Fruit fly (Drosophila melanogaster): ENCODE data around the gene CG7382.

Gene CG7382

DNA sequence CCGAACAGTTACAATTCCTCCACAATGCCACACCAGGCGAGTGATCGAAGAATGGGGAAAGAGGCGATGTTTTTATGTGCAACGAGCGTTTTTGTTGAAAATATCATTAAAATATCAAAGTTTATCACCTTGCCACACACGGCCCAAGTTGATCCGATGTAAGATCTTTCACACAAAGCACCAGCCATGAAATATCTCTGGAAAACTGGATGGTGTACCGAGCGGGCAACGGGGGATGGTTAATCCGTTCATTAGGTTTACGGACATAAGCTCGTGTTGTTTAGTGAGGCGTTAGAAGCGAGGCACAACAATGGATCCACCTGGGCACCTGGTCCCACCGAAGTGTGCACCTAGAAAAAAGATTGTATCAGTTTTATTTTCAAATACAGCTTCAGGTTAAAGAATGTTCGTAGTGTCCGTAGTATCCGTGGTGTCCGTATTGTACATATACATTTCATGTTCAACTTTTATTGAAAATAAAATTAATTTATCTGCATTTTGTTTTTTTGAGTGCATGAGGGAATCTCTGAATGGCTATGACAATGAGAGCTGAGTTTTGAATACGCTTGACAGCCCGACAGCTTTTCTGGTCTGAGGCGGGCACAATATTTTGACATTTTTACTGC is 23.1 kb downstream of the CG7382 start (continued):
- peak; percentile 39; the same call in 1 of the 2 replicates for TF ChIP-seq CG6272 (GFP tag; IDR thresholded peaks at IDR 0.05)
- TF ChIP-seq Atf-2 (GFP tag; optimal IDR thresholded peaks at IDR 0.05): peak; percentile 10
- peak; percentile 80 for TF ChIP-seq Xrp1 (GFP tag; IDR thresholded peaks at IDR 0.05)
- no peak for TF ChIP-seq CG1832 (GFP tag; optimal IDR thresholded peaks at IDR 0.05)
- no peak for TF ChIP-seq CG9797 (GFP tag; optimal IDR thresholded peaks at IDR 0.05)
- 0 out of 2 replicates have a peak, but pooled peaks have one; percentile 50 for TF ChIP-seq CG14014 (GFP tag; IDR thresholded peaks at IDR 0.05)
- no peak for TF ChIP-seq CG4617 (GFP tag; optimal IDR thresholded peaks at IDR 0.05; ENCODE audit: borderline replicate concordance)
- no peak for TF ChIP-seq CG3838 (GFP tag; optimal IDR thresholded peaks at IDR 0.05)
- TF ChIP-seq tll (GFP tag; optimal IDR thresholded peaks at IDR 0.05): no peak
- TF ChIP-seq ci (GFP tag; IDR thresholded peaks at IDR 0.05): peak; percentile 79
- peak; percentile 5 for TF ChIP-seq CG12299 (tag; optimal IDR thresholded peaks at IDR 0.05)
- peak; percentile 66 for TF ChIP-seq Ada2b (GFP tag; IDR thresholded peaks at IDR 0.05)
- no peak for TF ChIP-seq CG43689 (GFP tag; IDR thresholded peaks at IDR 0.05)
- peak; percentile 39 for TF ChIP-seq Chrac-16 (GFP tag; optimal IDR thresholded peaks at IDR 0.05)
- TF ChIP-seq Tbp (GFP tag; optimal IDR thresholded peaks at IDR 0.05): no peak
- peak; percentile 14 for TF ChIP-seq Myb (GFP tag; optimal IDR thresholded peaks at IDR 0.05)
- TF ChIP-seq CG33213 (GFP tag; optimal IDR thresholded peaks at IDR 0.05): peak; percentile 26
- no peak for TF ChIP-seq dati (GFP tag; IDR thresholded peaks at IDR 0.05)
- TF ChIP-seq CG17912 (GFP tag; optimal IDR thresholded peaks at IDR 0.05): no peak
- no peak for TF ChIP-seq CG14965 (GFP tag; optimal IDR thresholded peaks at IDR 0.05; ENCODE audit: borderline replicate concordance)
- peak; percentile 18 for TF ChIP-seq ewg (GFP tag; optimal IDR thresholded peaks at IDR 0.05)
- peak; percentile 51 for TF ChIP-seq ems (GFP tag; optimal IDR thresholded peaks at IDR 0.05)
- no peak for TF ChIP-seq Bgb (GFP tag; IDR thresholded peaks at IDR 0.05; ENCODE audit: partially characterized antibody)
- TF ChIP-seq Awh (GFP tag; IDR thresholded peaks at IDR 0.05): peak; percentile 56; the same call in 1 of the 2 replicates
- peak; percentile 66 for TF ChIP-seq CG12391 (tag; optimal IDR thresholded peaks at IDR 0.05)
- TF ChIP-seq crol (GFP tag; IDR thresholded peaks at IDR 0.05): no peak
- no peak for TF ChIP-seq pfk (GFP tag; optimal IDR thresholded peaks at IDR 0.05)
- peak; percentile 70 for TF ChIP-seq nmo (GFP tag; optimal IDR thresholded peaks at IDR 0.05)
- TF ChIP-seq scrt (GFP tag; optimal IDR thresholded peaks at IDR 0.05): peak; percentile 17
- no peak for TF ChIP-seq Adf1 (GFP tag; IDR thresholded peaks at IDR 0.05)
- TF ChIP-seq CG9437 (GFP tag; optimal IDR thresholded peaks at IDR 0.05): no peak
- 0 out of 3 replicates have a peak, but pooled peaks have one; percentile 56 for TF ChIP-seq Mrtf (GFP tag; IDR thresholded peaks at IDR 0.05)
- peak; percentile 73 for TF ChIP-seq CG13424 (tag; optimal IDR thresholded peaks at IDR 0.05)
- TF ChIP-seq Lhr (GFP tag; optimal IDR thresholded peaks at IDR 0.05): peak; percentile 13
- TF ChIP-seq bigmax (GFP tag; optimal IDR thresholded peaks at IDR 0.05): no peak
- TF ChIP-seq PHDP (tag; optimal IDR thresholded peaks at IDR 0.05): peak; percentile 64
- TF ChIP-seq CG11696 (GFP tag; IDR thresholded peaks at IDR 0.05): no peak
- TF ChIP-seq Dref (GFP tag; IDR thresholded peaks at IDR 0.05): no peak
- peak; percentile 34 for TF ChIP-seq CG6813 (GFP tag; optimal IDR thresholded peaks at IDR 0.05)
- TF ChIP-seq HmgD (GFP tag; optimal IDR thresholded peaks at IDR 0.05): no peak
- peak; percentile 43 for TF ChIP-seq CG14441 (GFP tag; IDR thresholded peaks at IDR 0.05)
- no peak for TF ChIP-seq CG11398 (GFP tag; optimal IDR thresholded peaks at IDR 0.05)
- TF ChIP-seq tap (tag; optimal IDR thresholded peaks at IDR 0.05): peak; percentile 56
- TF ChIP-seq Sin3A (optimal IDR thresholded peaks at IDR 0.05): no peak
- TF ChIP-seq ATbp (GFP tag; optimal IDR thresholded peaks at IDR 0.05): peak; percentile 52
- TF ChIP-seq hbn (GFP tag; IDR thresholded peaks at IDR 0.05; ENCODE audit: partially characterized antibody): no peak
- peak; percentile 96 for TF ChIP-seq oc (tag; optimal IDR thresholded peaks at IDR 0.05)
- no peak for TF ChIP-seq CG14860 (GFP tag; IDR thresholded peaks at IDR 0.05; ENCODE audit: partially characterized antibody)
- TF ChIP-seq abd-A (tag; optimal IDR thresholded peaks at IDR 0.05): peak; percentile 39
- no peak for TF ChIP-seq ap (GFP tag; IDR thresholded peaks at IDR 0.05)

Data from whole organism, embryonic.